Fruit fly (Drosophila melanogaster) S2 (cell line): ENCODE results near the gene CG4751.

ENCODE experiments used
- CG8478 ChIP-seq: fragments of >200 bp; optimal IDR thresholded peaks from 2 replicates; lab custom pipeline; 2018
- CTCF ChIP-seq, 2 experiments: fragments of >200 bp; optimal IDR thresholded peaks; 2 replicates each; lab custom pipeline; 2018

Gene CG4751

DNA sequence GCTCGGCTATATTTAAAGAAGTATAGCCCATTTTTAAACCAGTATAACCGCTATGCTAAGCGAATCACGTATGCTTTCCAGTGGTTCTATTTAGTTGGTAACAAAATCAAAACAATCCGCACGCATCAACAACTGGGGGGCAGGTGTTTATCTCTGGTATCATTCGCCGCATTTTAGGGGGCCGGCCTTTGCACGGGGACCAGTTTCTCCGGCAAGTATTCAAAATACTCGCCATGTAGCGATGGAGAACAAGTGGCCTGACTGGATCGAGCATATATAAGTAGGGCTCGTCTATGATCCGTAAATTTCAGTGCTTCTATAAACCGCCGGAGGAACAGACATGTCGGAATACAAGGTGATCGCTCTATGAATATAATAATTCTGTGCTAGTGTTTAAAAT is 5.6 kb downstream of the CG4751 start, which contains the start of gene hgo:
hgo (plus strand) TSS at position 301 of the 400 bp plus-strand sequence.
- TF ChIP-seq CG8478 (lab: Kevin White, UChicago) (no peak), CTCF (optimal IDR thresholded peaks at IDR 0.05; lab: Kevin White, UChicago) (no peak)

DNA sequence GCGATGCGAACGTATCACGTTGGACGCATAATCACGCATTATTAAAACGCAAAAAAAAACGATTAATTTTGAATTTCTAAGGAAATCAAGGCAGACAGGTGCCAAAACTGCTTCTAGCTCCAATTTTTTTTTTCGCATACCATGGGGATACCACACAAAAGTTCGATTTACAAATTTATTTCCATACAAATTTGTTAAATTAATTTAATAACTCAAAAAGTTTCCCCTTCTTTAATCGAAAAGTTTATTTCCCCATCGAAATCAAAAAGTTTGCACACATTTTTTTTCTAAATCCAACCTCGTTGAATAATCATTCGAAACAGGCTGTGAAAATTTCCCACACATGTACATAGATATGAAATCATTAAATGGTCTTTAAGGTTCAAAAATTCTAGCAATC is 14.8 kb downstream of the CG4751 start, which contains the start of gene CG31867:
CG31867 (minus strand) TSS at position 101 of the 400 bp plus-strand sequence.
- TF ChIP-seq CTCF (optimal IDR thresholded peaks at IDR 0.05; lab: Kevin White, UChicago): no peak

DNA sequence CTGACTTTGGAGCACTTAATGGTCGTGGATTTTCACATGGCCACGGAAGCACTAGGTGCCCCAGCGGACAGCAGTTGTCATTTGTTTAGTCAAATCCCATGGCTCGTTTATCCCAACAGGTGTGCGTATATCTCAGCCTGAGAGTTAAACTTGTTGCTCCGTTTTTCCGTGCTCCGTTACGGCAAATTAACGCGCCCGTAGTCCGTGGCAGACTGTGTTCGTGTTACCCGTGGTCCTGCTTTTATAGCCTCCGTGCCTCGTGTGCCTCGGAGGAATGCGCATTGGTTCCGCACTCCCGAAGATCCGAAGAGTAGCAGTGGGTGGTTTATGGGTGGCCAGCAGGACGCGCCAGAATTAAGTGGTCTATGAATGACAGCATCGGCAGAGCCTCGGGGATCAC is 18.4 kb downstream of the CG4751 start, which contains the start of gene Gyc32E:
Gyc32E (minus strand) TSS at position 133 of the 400 bp plus-strand sequence.
- TF ChIP-seq CTCF (optimal IDR thresholded peaks at IDR 0.05; lab: Kevin White, UChicago) (no peak), CG8478 (lab: Kevin White, UChicago) (no peak)

DNA sequence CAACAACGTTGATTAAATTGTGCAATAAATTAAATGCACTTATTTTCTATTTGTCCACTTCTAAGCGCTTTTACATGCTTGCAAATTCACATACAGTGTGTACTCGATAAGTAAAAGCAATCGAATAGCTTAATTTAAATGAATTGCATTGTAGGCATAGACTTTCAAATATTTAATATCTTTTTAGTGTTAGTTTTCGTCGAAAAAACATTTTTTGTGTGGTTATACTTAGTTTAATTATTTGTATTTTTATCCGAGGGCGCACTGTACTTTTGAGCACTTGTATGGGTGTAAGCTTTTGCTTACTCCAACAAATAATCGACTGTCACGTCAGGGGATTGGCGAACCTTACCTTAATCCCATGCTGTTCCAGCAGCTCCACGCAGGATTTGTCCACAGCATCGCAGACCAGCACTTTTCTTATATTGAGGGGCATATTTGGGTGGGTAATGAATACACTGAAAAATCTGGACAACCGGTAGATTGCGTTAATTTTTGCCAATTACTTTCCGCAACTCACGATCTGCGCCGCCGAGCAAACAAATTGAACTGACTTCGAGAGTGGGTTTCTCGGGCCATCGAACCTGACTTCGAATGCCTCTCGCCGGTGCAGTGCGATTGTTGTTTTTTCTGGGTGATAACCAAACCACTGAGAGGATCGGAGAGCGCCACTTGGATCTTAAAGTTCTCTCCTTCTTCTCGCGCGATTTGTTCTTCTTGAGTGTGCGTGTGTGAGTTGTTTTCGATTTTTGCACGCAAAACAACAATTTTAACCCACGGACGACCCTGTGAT is 24.8 kb downstream of the CG4751 start, which contains the start of gene CG6287:
CG6287 (minus strand) TSS at position 556 of the 793 bp plus-strand sequence.
- TF ChIP-seq CTCF (optimal IDR thresholded peaks at IDR 0.05; lab: Kevin White, UChicago): peak in 1 of 2 experiments; percentile 17
- TF ChIP-seq CG8478 (lab: Kevin White, UChicago): no peak

DNA sequence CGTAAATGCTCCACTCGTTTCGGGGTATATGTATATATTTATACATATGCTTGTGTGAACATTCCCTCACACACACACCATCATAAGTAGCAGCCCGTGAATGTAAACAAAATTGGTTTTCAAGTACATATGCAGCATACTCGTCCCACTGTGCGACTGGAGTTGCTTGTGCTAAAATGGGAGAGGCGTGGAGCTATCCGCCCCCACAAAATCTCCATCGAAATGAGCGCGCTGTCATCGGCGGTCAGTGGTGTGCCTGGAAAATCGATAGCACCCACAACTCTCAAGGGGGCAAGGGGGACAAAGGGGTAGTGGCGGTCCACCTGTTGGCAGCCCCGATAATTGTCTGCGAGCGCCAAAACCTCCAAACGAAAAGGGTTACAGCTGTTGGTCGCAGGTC is 37.5 kb downstream of the CG4751 start:
- no peak for TF ChIP-seq CG8478 (lab: Kevin White, UChicago)
- no peak for TF ChIP-seq CTCF (optimal IDR thresholded peaks at IDR 0.05; lab: Kevin White, UChicago)

DNA sequence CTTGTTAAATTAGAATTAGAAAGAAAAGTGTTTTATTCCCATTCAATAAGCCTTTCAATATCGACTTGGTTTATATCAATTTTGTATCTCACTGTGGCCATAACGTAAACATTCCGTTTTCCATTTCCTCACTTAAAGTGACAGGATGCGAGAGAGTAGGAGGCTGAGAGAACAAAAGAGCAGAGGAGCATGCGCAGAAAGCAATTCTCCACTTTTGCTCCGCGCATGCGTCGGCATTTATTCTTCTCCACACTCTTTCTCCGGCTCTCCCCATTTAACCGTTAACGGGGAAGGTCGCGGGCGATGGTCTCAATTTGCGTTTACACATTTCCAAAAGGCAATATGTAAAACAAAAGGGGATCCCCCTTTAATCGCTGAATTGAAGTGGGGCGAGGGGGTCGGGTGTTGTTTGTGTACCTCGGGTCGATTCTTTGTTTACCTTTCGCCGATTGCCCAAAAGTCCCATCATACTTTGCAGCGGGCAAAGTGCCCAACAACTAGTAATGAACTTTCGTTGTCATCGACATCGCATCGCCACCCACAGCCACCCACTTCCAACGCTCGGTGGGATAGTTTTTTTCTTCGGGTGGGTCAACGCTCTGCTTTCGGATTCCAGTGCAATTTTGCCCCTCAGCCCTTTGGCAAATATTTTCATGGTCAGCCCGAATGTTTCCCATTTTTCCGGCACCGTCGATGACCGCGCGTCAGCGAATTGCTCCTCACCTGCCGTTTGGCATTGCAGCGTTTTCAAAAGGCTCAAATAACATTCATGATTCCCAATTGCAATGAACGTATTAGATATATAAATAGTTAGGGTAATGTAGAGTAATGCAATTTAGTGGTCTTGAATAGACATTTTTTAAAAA is 38.4 kb downstream of the CG4751 start:
- no peak for TF ChIP-seq CTCF (optimal IDR thresholded peaks at IDR 0.05; lab: Kevin White, UChicago)
- no peak for TF ChIP-seq CG8478 (lab: Kevin White, UChicago)

DNA sequence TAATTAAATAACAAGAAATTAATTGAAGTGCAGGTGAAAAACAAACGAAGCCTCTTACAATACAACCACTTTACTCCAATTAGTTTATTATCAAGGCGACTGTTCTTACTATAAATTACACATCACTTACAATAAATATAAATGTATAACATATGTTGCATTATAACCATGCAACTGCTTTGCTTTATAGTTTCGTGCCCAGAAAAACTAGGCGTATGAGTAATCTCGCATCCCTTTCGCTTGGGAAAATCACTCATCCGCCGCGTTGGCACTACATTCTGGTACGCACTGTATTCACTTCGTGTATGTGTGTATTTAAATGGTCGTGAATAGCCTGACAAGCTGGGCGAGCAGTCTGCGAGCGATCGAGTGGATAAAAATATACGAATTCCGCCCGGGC is 39.4 kb downstream of the CG4751 start:
- TF ChIP-seq CG8478 (lab: Kevin White, UChicago) (no peak), CTCF (optimal IDR thresholded peaks at IDR 0.05; lab: Kevin White, UChicago) (no peak)

DNA sequence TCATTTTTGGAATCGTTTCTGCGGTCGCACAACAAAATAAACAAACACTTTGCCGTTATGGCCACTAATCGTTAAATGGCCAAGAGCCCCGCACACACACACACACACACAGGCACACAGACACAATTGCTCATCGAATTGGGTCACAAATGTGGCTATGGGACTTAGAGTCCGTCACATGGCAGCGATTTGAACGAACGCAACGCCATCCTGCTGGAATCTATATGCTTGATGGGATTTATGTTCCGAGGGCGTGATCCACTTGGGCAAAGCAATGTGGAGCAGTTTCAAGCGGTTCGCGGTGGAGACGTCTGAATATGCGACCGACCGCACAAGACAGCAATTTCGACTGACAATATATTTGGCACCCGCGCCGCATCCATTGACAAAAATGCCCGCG is 40.0 kb downstream of the CG4751 start:
- TF ChIP-seq CG8478 (lab: Kevin White, UChicago) (no peak), CTCF (optimal IDR thresholded peaks at IDR 0.05; lab: Kevin White, UChicago) (no peak)

DNA sequence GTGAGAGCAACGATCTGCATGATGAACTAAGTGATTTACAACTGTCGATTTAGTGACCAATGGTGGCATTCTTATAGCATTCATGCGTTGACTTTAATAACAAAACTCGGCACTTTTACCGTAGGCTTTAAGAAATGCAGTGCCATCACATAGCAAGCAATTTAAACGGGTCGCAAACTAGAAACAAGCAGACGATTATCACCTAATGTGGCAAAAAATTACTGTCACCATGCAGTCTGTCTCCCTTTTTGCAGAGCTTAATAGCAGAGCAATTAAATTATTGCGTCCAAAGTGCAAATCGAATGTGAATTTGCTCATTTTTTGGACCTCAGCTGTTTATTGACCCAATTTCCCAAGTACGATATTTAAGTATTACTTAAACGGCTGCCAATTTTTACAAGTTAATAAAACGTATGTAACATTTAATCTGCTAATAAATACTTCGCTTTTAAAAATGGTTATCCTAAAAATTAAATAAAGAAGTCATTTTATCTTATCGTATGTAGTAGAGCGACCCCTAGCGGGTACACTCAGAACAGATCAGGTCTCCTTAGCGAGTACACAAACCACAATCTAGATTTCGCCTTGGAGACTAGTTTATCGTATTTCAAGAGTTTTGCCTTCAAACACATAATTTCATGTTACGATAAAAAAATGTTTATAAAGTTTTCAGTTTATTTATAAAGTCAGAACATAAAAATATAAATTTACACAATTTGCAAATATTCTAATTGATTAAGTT is 41.2 kb downstream of the CG4751 start, which contains the start of gene Vm32E:
Vm32E (minus strand) TSS at position 51 of the 742 bp plus-strand sequence.
- peak; percentile 79 to 92 for TF ChIP-seq CTCF (optimal IDR thresholded peaks at IDR 0.05; lab: Kevin White, UChicago)
- TF ChIP-seq CG8478 (lab: Kevin White, UChicago): no peak

DNA sequence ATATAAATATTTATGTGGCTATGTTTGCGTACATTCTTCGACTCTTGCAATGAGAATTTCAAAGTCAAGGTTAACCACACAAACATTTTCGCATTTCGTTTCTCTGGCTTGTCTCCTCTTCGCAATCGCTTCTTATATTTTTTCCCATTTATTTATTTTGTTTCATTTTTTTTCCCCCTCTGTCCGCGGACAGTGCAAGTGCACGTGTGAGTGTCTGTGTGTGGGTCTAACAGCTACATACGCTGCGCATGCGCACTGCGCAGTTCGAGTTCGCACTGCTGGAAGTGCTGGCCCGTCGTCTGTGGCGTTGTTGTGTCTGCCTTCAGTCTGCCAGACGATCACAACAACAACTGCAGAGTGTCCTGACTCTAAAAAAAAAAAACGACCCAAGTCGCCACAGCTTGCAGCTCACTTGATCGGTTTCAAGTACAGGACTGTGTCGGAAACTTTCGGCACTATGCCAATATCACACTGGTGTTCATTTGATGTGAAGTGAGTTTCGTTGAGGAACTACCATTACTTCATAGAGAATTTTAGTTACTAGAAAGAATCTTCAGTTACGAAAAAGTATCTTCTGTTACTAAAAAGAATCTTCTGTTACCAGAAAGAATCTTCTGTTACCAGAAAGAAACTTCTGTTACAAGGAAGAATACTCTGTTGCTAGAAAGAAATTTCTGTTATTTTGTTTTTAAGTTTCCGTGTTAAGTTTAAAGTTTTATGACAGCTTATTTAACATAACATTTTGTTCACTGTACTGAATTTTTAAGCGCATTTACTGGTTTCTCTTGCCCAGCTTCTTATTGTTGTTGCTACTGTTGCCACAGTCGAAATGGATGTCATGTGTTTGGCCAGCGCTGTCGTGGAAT is 45.1 kb downstream of the CG4751 start:
- TF ChIP-seq CTCF (optimal IDR thresholded peaks at IDR 0.05; lab: Kevin White, UChicago) (no peak), CG8478 (lab: Kevin White, UChicago) (no peak)

DNA sequence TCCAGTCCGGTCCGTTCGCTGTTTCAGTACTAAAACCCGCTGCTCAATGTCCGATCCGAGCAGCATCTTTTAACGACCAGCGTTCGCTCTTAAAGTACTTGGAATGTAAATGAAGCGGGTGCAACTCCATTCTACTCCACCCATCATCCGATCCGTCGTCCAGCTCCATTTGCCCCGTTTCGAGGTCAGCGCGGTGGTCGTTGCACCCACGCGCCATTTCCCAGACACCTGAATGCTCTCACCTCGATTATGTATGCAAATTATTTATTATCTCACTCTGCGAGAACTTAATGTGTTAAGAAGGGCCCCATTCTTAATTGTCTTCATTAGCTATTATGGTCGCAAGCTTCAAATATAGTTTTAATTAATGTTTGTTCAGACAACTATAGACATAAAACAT is 47.8 kb downstream of the CG4751 start:
- TF ChIP-seq CTCF (optimal IDR thresholded peaks at IDR 0.05; lab: Kevin White, UChicago) (no peak), CG8478 (lab: Kevin White, UChicago) (no peak)

DNA sequence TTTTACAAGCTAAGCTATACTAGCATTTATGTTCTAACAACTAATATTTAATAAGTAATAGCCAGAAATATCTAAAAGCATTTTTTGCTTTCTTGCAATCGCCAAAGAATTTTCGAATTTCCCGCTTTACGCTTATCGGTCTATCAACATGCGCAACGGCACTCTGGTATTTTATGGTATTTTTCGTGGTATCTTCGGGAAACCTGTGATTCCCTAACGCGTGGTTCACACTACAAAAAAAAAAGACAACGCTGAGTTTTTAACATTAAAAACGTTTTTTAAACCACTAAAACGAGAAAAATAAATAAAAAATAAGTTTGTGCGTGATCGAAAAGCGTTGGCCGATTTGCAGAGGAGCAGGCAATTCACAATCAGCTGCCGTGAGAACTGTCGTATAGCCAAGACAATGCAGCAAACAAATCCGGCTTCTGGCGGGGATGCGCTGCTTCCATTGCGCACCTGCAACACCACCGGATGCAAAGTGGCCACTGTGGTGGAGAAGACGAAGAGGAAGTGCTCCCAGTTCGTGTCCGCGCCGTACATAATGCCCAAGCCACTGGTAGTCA is 48.4 kb downstream of the CG4751 start, which contains the start of gene Boh2:
Boh2 (plus strand) TSS at position 207 of the 566 bp plus-strand sequence.
- peak in 1 of 2 experiments; percentile 8 for TF ChIP-seq CTCF (optimal IDR thresholded peaks at IDR 0.05; lab: Kevin White, UChicago)
- no peak for TF ChIP-seq CG8478 (lab: Kevin White, UChicago)

DNA sequence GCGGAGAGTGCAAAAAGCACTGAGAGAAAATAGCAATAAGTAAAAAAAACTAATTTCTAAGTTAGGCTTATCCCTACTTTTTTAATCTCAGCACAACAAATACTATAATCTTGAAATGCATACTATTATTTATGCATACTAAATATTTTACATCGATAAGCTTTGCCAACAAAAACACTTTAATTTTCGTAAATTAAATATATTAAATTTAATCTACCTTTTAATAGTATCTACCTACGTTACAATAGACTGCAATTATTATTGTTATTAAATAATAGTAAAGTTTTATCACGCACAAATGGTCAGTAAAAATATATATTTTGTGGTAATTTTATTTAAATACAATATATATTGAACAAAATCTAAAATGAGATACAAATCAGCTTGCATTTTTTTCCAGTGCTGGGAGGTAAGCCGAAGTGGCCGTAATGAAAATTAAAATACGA is 51.6 kb downstream of the CG4751 start:
- TF ChIP-seq CTCF (optimal IDR thresholded peaks at IDR 0.05; lab: Kevin White, UChicago): no peak
